Worm (Caenorhabditis elegans) whole organism, mixed stage, embryonic: Measurements from ENCODE around the gene Y45F10D.16.

Experiments
- M03D4.4 ChIP-seq: sonication (generic microtip); optimal IDR thresholded peaks from 2 replicates; lab custom pipeline; 2017; ENCODE audit warnings: mild to moderate bottlenecking, missing genetic modification characterization, missing compliant biosample characterization
- bed-3 ChIP-seq: fragments of 200-800 bp; sonication (Bioruptor generic); optimal IDR thresholded peaks from 3 replicates; lab custom pipeline; 2018; ENCODE audit warnings: mild to moderate bottlenecking, missing genetic modification characterization, moderate library complexity, missing compliant biosample characterization
- blmp-1 ChIP-seq: fragments of 150-350 bp; optimal IDR thresholded peaks from 2 replicates; lab custom pipeline; 2014; ENCODE audit warnings: missing biosample characterization, missing genetic modification characterization
- ceh-39 ChIP-seq: fragments of 150-350 bp; optimal IDR thresholded peaks from 2 replicates; lab custom pipeline; 2014; ENCODE audit warnings: missing biosample characterization, missing genetic modification characterization
- ceh-43 ChIP-seq: fragments of 200-800 bp; sonication (Bioruptor generic); optimal IDR thresholded peaks from 2 replicates; lab custom pipeline; 2018; ENCODE audit warnings: mild to moderate bottlenecking, missing genetic modification characterization, moderate library complexity, missing compliant biosample characterization
- ceh-83 ChIP-seq: fragments of 200-800 bp; sonication (Bioruptor generic); optimal IDR thresholded peaks from 2 replicates; lab custom pipeline; 2018; ENCODE audit warnings: mild to moderate bottlenecking, missing genetic modification characterization, missing compliant biosample characterization
- ces-1 ChIP-seq: fragments of 150-350 bp; optimal IDR thresholded peaks from 2 replicates; lab custom pipeline; 2014; ENCODE audit warnings: missing biosample characterization, missing genetic modification reagents, missing genetic modification characterization
- cnd-1 ChIP-seq: fragments of 200-800 bp; sonication (Bioruptor generic); optimal IDR thresholded peaks from 2 replicates; lab custom pipeline; 2018; ENCODE audit warnings: mild to moderate bottlenecking, missing genetic modification characterization, missing compliant biosample characterization
- drap-1 ChIP-seq: fragments of 200-800 bp; sonication (Bioruptor generic); optimal IDR thresholded peaks from 3 replicates; lab custom pipeline; 2018; ENCODE audit warnings: mild to moderate bottlenecking, missing genetic modification characterization, missing compliant biosample characterization
- elt-1 ChIP-seq: sonication (generic microtip); optimal IDR thresholded peaks from 2 replicates; lab custom pipeline; 2017; ENCODE audit warnings: missing genetic modification characterization, mild to moderate bottlenecking, missing compliant biosample characterization, antibody characterized with exemption, moderate library complexity, borderline replicate concordance; ENCODE audit not compliant: insufficient read depth
- elt-3 ChIP-seq: fragments of 150-350 bp; optimal IDR thresholded peaks from 2 replicates; lab custom pipeline; 2014; ENCODE audit warnings: missing biosample characterization, missing genetic modification characterization
- flh-1 ChIP-seq: fragments of 200-800 bp; sonication (Bioruptor generic); optimal IDR thresholded peaks from 2 replicates; lab custom pipeline; 2018; ENCODE audit warnings: mild to moderate bottlenecking, missing genetic modification characterization, moderate library complexity, missing compliant biosample characterization
- ham-2 ChIP-seq: fragments of 200-800 bp; sonication (Bioruptor generic); optimal IDR thresholded peaks from 2 replicates; lab custom pipeline; 2018; ENCODE audit warnings: mild to moderate bottlenecking, missing genetic modification characterization, missing compliant biosample characterization
- hlh-1 ChIP-seq: fragments of 150-350 bp; optimal IDR thresholded peaks from 2 replicates; lab custom pipeline; 2014; ENCODE audit warnings: missing biosample characterization, missing genetic modification reagents, missing genetic modification characterization
- lin-13 ChIP-seq: fragments of 150-350 bp; optimal IDR thresholded peaks from 2 replicates; lab custom pipeline; 2014; ENCODE audit warnings: missing biosample characterization, missing genetic modification characterization
- lin-32 ChIP-seq: fragments of 200-800 bp; sonication (Bioruptor generic); optimal IDR thresholded peaks from 2 replicates; lab custom pipeline; 2018; ENCODE audit warnings: mild to moderate bottlenecking, missing genetic modification characterization, missing compliant biosample characterization
- lsy-2 ChIP-seq: fragments of 150-350 bp; optimal IDR thresholded peaks from 2 replicates; lab custom pipeline; 2014; ENCODE audit warnings: missing biosample characterization, missing genetic modification characterization
- mab-5 ChIP-seq: fragments of 150-350 bp; optimal IDR thresholded peaks from 2 replicates; lab custom pipeline; 2014; ENCODE audit warnings: missing biosample characterization, missing genetic modification characterization
- mep-1 ChIP-seq: fragments of 150-350 bp; optimal IDR thresholded peaks from 2 replicates; lab custom pipeline; 2017; ENCODE audit warnings: missing biosample characterization, missing genetic modification reagents, missing genetic modification characterization, inconsistent platforms
- mls-2 ChIP-seq: sonication (generic microtip); optimal IDR thresholded peaks from 2 replicates; lab custom pipeline; 2016; ENCODE audit warnings: mild to moderate bottlenecking, missing genetic modification characterization, moderate library complexity, missing compliant biosample characterization
- nhr-12 ChIP-seq: fragments of 150-350 bp; optimal IDR thresholded peaks from 2 replicates; lab custom pipeline; 2014; ENCODE audit warnings: missing biosample characterization, missing genetic modification characterization
- nhr-2 ChIP-seq: fragments of 150-350 bp; optimal IDR thresholded peaks from 2 replicates; lab custom pipeline; 2014; ENCODE audit warnings: missing biosample characterization, missing genetic modification characterization
- nhr-237 ChIP-seq: fragments of 150-350 bp; optimal IDR thresholded peaks from 2 replicates; lab custom pipeline; 2014; ENCODE audit warnings: missing biosample characterization, missing genetic modification characterization
- nhr-28 ChIP-seq: fragments of 150-350 bp; optimal IDR thresholded peaks from 2 replicates; lab custom pipeline; 2014; ENCODE audit warnings: missing biosample characterization, missing genetic modification characterization
- nhr-76 ChIP-seq: sonication (generic microtip); optimal IDR thresholded peaks from 2 replicates; lab custom pipeline; 2017; ENCODE audit warnings: missing biosample characterization, missing genetic modification characterization
- pha-4 ChIP-seq: fragments of 150-350 bp; optimal IDR thresholded peaks from 2 replicates; lab custom pipeline; 2018; ENCODE audit warnings: missing biosample characterization, missing genetic modification reagents, missing genetic modification characterization
- sem-2 ChIP-seq: fragments of 200-800 bp; sonication (Bioruptor generic); optimal IDR thresholded peaks from 2 replicates; lab custom pipeline; 2018; ENCODE audit warnings: mild to moderate bottlenecking, missing genetic modification characterization, missing compliant biosample characterization
- snpc-4 ChIP-seq: fragments of 150-350 bp; optimal IDR thresholded peaks from 2 replicates; lab custom pipeline; 2014; ENCODE audit warnings: missing biosample characterization, missing genetic modification characterization
- sptf-1 ChIP-seq: sonication (generic microtip); optimal IDR thresholded peaks from 2 replicates; lab custom pipeline; 2017; ENCODE audit warnings: mild to moderate bottlenecking, missing genetic modification characterization, moderate library complexity, missing compliant biosample characterization
- tbx-8 ChIP-seq: fragments of 200-800 bp; sonication (Bioruptor generic); optimal IDR thresholded peaks from 2 replicates; lab custom pipeline; 2018; ENCODE audit warnings: mild to moderate bottlenecking, missing genetic modification characterization, moderate library complexity, missing compliant biosample characterization
- unc-120 ChIP-seq: sonication (generic microtip); optimal IDR thresholded peaks from 2 replicates; lab custom pipeline; 2017; ENCODE audit warnings: missing genetic modification characterization, missing compliant biosample characterization; ENCODE audit not compliant: poor library complexity, severe bottlenecking
- unc-39 ChIP-seq: fragments of 150-350 bp; optimal IDR thresholded peaks from 2 replicates; lab custom pipeline; 2014; ENCODE audit warnings: missing biosample characterization, missing genetic modification characterization
- unc-62 ChIP-seq: fragments of 150-350 bp; optimal IDR thresholded peaks from 2 replicates; lab custom pipeline; 2014; ENCODE audit warnings: missing biosample characterization, missing genetic modification reagents, missing genetic modification characterization
- zip-8 ChIP-seq: fragments of 150-350 bp; optimal IDR thresholded peaks from 2 replicates; lab custom pipeline; 2014; ENCODE audit warnings: missing biosample characterization, missing genetic modification characterization
- ztf-11 ChIP-seq: fragments of 150-350 bp; optimal IDR thresholded peaks from 2 replicates; lab custom pipeline; 2014; ENCODE audit warnings: missing biosample characterization, missing genetic modification characterization

Y45F10D.16 gene

DNA sequence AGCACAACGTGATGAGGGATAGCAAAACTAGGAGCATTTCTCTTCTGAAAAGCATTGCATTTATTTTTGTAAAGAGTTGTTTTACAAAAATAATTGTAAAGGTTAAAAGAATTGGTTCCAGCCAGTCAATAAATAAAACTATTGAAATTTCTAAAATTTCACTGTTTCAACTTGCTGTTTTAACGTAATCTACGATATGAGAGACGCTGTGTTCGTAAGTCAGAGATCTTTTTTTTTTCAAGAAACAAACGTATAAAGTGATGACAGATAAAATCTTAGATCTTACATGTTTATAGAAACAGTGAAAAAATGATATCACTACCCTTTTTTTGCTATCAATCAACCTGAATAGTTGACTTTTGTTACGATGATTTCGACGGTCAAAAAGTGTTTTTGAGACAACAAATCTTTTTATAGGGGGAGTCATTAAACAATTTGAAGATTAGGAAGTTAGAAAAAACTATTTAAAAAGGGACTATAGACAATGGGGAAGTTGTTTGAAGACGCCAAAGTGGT, 21.7 kb downstream of the Y45F10D.16 start, which contains the start of gene Y45F10D.6:
TSS of gene Y45F10D.6 (minus strand) at position 51 of the 516 bp plus-strand sequence.
- TF ChIP-seq ceh-83 (GFP tag; lab: Kevin White, UChicago) (no peak), cnd-1 (tag; lab: Kevin White, UChicago) (no peak), elt-3 (tag; lab: Kevin White, UChicago) (no peak), ham-2 (GFP tag; lab: Kevin White, UChicago) (no peak), ztf-11 (tag; lab: Kevin White, UChicago) (no peak), nhr-237 (tag; lab: Kevin White, UChicago) (no peak)

DNA sequence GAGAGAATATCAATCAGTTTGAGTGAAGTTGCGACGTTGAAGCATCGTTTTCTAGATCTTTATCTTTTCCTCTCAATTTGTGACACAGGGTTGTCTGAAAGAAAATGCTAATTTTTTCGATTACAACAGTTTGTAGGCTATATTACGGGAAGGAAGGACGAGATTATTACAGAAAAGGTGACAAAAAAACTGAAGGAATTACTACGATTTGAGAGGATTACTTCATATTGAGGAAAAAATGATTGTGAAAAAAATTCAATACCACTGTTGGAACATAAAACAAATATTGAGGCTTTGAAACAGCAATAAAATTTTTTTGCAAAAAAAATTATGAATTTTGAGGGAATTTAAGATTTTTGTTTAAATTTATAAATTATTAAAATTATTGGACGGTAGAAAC, 31.5 kb downstream of the Y45F10D.16 start, which contains the start of gene Y45F10D.14:
TSS of gene Y45F10D.14 (minus strand) at position 101 of the 400 bp plus-strand sequence.
- TF ChIP-seq ztf-11 (tag; lab: Kevin White, UChicago) (no peak), pha-4 (tag; lab: Kevin White, UChicago) (no peak), mls-2 (tag; lab: Kevin White, UChicago) (no peak), lin-32 (GFP tag; lab: Kevin White, UChicago) (no peak), ceh-43 (GFP tag; lab: Kevin White, UChicago) (no peak), hlh-1 (tag; lab: Kevin White, UChicago) (no peak), ceh-83 (GFP tag; lab: Kevin White, UChicago) (no peak), snpc-4 (tag; lab: Kevin White, UChicago) (no peak), ceh-39 (tag; lab: Kevin White, UChicago) (no peak), elt-1 (tag; lab: Kevin White, UChicago) (no peak), cnd-1 (tag; lab: Kevin White, UChicago) (no peak), unc-120 (tag; lab: Kevin White, UChicago) (no peak), ces-1 (no peak), drap-1 (GFP tag; lab: Kevin White, UChicago) (no peak), nhr-12 (tag; lab: Kevin White, UChicago) (no peak), lin-13 (tag; lab: Kevin White, UChicago) (no peak), unc-62 (no peak), unc-39 (tag; lab: Kevin White, UChicago) (no peak)

DNA sequence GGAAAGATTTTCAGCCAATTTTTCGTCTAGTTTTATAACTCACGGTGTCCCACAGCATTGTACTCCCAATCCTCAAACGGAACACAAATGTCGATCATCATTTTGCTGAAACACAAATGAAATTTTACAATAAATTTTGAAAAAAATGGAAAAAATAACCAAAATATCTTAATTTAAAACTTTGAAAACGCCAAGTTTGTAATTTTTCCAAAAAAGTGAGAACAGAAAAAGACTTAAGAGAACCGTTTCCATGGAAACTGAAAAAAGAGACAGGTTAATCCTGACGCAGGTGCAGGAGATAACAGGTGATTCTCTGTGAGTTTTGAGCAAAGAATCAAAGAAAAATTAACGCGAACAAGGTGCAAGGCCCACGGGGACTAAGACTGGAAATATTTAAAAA, 44.6 kb downstream of the Y45F10D.16 start, which contains the start of gene Y45F10D.15:
TSS of gene Y45F10D.15 (minus strand) at position 101 of the 400 bp plus-strand sequence.
- no peak for TF ChIP-seq nhr-12 (tag; lab: Kevin White, UChicago)
- no peak for TF ChIP-seq hlh-1 (tag; lab: Kevin White, UChicago)
- no peak for TF ChIP-seq flh-1 (GFP tag; lab: Kevin White, UChicago)
- no peak for TF ChIP-seq snpc-4 (tag; lab: Kevin White, UChicago)
- TF ChIP-seq ham-2 (GFP tag; lab: Kevin White, UChicago) = no peak
- TF ChIP-seq mab-5 (tag; lab: Kevin White, UChicago) = no peak
- no peak for TF ChIP-seq lin-13 (tag; lab: Kevin White, UChicago)
- TF ChIP-seq blmp-1 = no peak
- TF ChIP-seq sptf-1 = no peak
- no peak for TF ChIP-seq ces-1
- no peak for TF ChIP-seq cnd-1 (tag; lab: Kevin White, UChicago)
- no peak for TF ChIP-seq ceh-83 (GFP tag; lab: Kevin White, UChicago)
- TF ChIP-seq mep-1 (tag; lab: Kevin White, UChicago) = no peak
- TF ChIP-seq ztf-11 (tag; lab: Kevin White, UChicago) = no peak
- TF ChIP-seq nhr-28 (tag; lab: Kevin White, UChicago) = no peak
- no peak for TF ChIP-seq zip-8 (tag; lab: Kevin White, UChicago)
- TF ChIP-seq lin-32 (GFP tag; lab: Kevin White, UChicago) = no peak

DNA sequence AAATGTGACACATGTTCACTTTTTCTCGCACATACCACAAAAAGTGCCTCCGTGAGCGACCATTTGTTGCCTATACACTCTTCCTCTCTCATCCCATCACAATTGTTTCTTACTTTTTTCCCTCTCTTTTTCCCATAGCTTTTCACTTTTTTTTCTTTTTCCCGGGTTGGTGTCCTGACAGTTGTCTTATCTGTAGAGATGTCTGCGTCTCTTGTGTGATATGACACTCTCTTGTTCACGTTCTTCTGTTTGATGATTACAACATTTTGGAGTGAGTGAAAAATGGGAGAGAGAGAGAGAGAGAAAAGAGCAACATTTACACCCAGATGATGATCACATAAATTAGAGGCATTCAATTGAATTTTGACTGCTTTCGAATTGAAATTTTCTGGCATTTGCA, 50.1 kb downstream of the Y45F10D.16 start:
- TF ChIP-seq tbx-8 (no peak), drap-1 (GFP tag; lab: Kevin White, UChicago) (no peak), cnd-1 (tag; lab: Kevin White, UChicago) (no peak), unc-120 (tag; lab: Kevin White, UChicago) (peak; percentile 98), bed-3 (GFP tag; lab: Kevin White, UChicago) (no peak), nhr-237 (tag; lab: Kevin White, UChicago) (no peak), lsy-2 (tag; lab: Kevin White, UChicago) (no peak), nhr-28 (tag; lab: Kevin White, UChicago) (no peak), mls-2 (tag; lab: Kevin White, UChicago) (no peak), ceh-39 (tag; lab: Kevin White, UChicago) (no peak), nhr-76 (tag; lab: Kevin White, UChicago) (no peak), elt-1 (tag; lab: Kevin White, UChicago) (no peak), ham-2 (GFP tag; lab: Kevin White, UChicago) (no peak), zip-8 (tag; lab: Kevin White, UChicago) (no peak), elt-3 (tag; lab: Kevin White, UChicago) (no peak), nhr-2 (tag; lab: Kevin White, UChicago) (no peak), sem-2 (GFP tag; lab: Kevin White, UChicago) (no peak), lin-32 (GFP tag; lab: Kevin White, UChicago) (no peak), nhr-12 (tag; lab: Kevin White, UChicago) (no peak), lin-13 (tag; lab: Kevin White, UChicago) (no peak), hlh-1 (tag; lab: Kevin White, UChicago) (peak; percentile 100), mep-1 (tag; lab: Kevin White, UChicago) (no peak), unc-62 (peak; percentile 92), blmp-1 (peak; percentile 14), unc-39 (tag; lab: Kevin White, UChicago) (no peak), snpc-4 (tag; lab: Kevin White, UChicago) (no peak), ceh-43 (GFP tag; lab: Kevin White, UChicago) (no peak), M03D4.4 (tag; lab: Kevin White, UChicago) (no peak), ztf-11 (tag; lab: Kevin White, UChicago) (no peak), mab-5 (tag; lab: Kevin White, UChicago) (peak; percentile 71)
- TF ChIP-seq, all 35 proteins: peak for 5
